Worm (Caenorhabditis elegans): ENCODE data around the gene H12C20.7.

DNA sequence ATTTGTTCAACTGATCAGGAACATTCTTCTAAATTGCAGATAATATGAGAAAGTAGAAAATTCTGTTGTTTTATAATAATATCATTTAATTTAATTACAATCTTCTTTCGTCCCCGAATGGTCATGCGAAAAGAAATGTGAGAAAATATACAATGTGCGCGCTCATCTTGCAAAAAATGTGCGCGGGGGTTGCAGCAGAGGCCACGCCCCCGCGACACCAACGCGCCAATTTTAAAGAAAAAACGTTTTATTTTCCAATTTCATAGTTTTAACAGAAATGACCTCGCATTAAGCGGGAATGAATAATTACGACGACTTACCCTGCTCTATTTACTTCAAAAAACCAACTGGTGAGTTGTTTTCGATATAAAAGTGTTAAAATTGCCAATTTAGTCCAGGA, 37.7 kb upstream of the H12C20.7 start, which contains the start of gene sas-5:
- TF ChIP-seq dmd-9 (GFP tag; IDR thresholded peaks at IDR 0.05) (no peak), fkh-10 (GFP tag; optimal IDR thresholded peaks at IDR 0.05) (no peak), ZK546.5 (tag; optimal IDR thresholded peaks at IDR 0.05) (no peak), spr-3 (GFP tag; optimal IDR thresholded peaks at IDR 0.05) (no peak), fos-1 (tag; optimal IDR thresholded peaks at IDR 0.05) (no peak), egl-43 (GFP tag; IDR thresholded peaks at IDR 0.05) (peak; percentile 64; the same call in 1 of the 2 replicates), rbr-2 (tag; optimal IDR thresholded peaks at IDR 0.05) (peak; percentile 44), ama-1 (optimal IDR thresholded peaks at IDR 0.05) (no peak), nhr-25 (tag; optimal IDR thresholded peaks at IDR 0.05; ENCODE audit: borderline replicate concordance, insufficient read depth) (no peak), egl-27 (tag; optimal IDR thresholded peaks at IDR 0.05) (no peak), nhr-48 (tag; optimal IDR thresholded peaks at IDR 0.05) (peak; percentile 39), nhr-102 (tag; optimal IDR thresholded peaks at IDR 0.05) (peak; percentile 52), hlh-30 (tag; optimal IDR thresholded peaks at IDR 0.05; ENCODE audit: insufficient read depth) (peak; percentile 72)

Data from whole organism, L4 larva.